Fruit fly (Drosophila melanogaster): ENCODE data around the gene GMF.
A peak's percentile ranks its signal among the peaks of the same experiment; 100 is the strongest.

GMF gene

dm6 chr2L:16261576-16262217, 41.1 kb downstream of the GMF start, which contains the start of the genes twe and CG4935 (continued):
- peak; percentile 26 for TF ChIP-seq CG12659 (GFP tag; optimal IDR thresholded peaks at IDR 0.05)
- peak; percentile 44 for TF ChIP-seq Ssrp (tag; optimal IDR thresholded peaks at IDR 0.05)
- no peak for TF ChIP-seq CG11093 (GFP tag; IDR thresholded peaks at IDR 0.05)
- peak; percentile 16 for TF ChIP-seq CG30403 (GFP tag; optimal IDR thresholded peaks at IDR 0.05)
- TF ChIP-seq CG2875 (GFP tag; optimal IDR thresholded peaks at IDR 0.05): no peak
- TF ChIP-seq bowl (GFP tag; IDR thresholded peaks at IDR 0.05): no peak
- peak; percentile 2 for TF ChIP-seq CG2116 (GFP tag; optimal IDR thresholded peaks at IDR 0.05)
- no peak for TF ChIP-seq Max (GFP tag; optimal IDR thresholded peaks at IDR 0.05)
- no peak for TF ChIP-seq CG30431 (GFP tag; optimal IDR thresholded peaks at IDR 0.05)
- peak; percentile 59 for TF ChIP-seq CoRest (tag; optimal IDR thresholded peaks at IDR 0.05)
- peak; percentile 30 for TF ChIP-seq CG8388 (GFP tag; optimal IDR thresholded peaks at IDR 0.05)
- TF ChIP-seq Kr (GFP tag; optimal IDR thresholded peaks at IDR 0.05): no peak
- TF ChIP-seq cato (GFP tag; optimal IDR thresholded peaks at IDR 0.05; ENCODE audit: borderline replicate concordance): no peak
- TF ChIP-seq fu2 (GFP tag; optimal IDR thresholded peaks at IDR 0.05): no peak
- peak; percentile 3 for TF ChIP-seq CG12299 (tag; optimal IDR thresholded peaks at IDR 0.05)
- TF ChIP-seq CG9797 (GFP tag; optimal IDR thresholded peaks at IDR 0.05): peak; percentile 19
- TF ChIP-seq CG9215 (GFP tag; IDR thresholded peaks at IDR 0.05): no peak
- TF ChIP-seq gfzf (GFP tag; optimal IDR thresholded peaks at IDR 0.05): peak; percentile 55
- TF ChIP-seq CG2712 (tag; optimal IDR thresholded peaks at IDR 0.05): peak; percentile 1
- TF ChIP-seq ewg (GFP tag; optimal IDR thresholded peaks at IDR 0.05): peak; percentile 22
- TF ChIP-seq bab2 (GFP tag; optimal IDR thresholded peaks at IDR 0.05): no peak
- no peak for TF ChIP-seq CG18262 (tag; optimal IDR thresholded peaks at IDR 0.05)
- no peak for TF ChIP-seq Ravus (GFP tag; IDR thresholded peaks at IDR 0.05)
- TF ChIP-seq sd (tag; optimal IDR thresholded peaks at IDR 0.05): peak; percentile 27
- no peak for TF ChIP-seq CG4424 (GFP tag; optimal IDR thresholded peaks at IDR 0.05)
- no peak for TF ChIP-seq br (optimal IDR thresholded peaks at IDR 0.05)
- peak; percentile 17 for TF ChIP-seq pho (GFP tag; optimal IDR thresholded peaks at IDR 0.05)
- TF ChIP-seq HLH54F (GFP tag; optimal IDR thresholded peaks at IDR 0.05): no peak
- no peak for TF ChIP-seq Bteb2 (GFP tag; optimal IDR thresholded peaks at IDR 0.05)
- no peak for TF ChIP-seq danr (GFP tag; IDR thresholded peaks at IDR 0.05)
- peak; percentile 34 for TF ChIP-seq CG14710 (tag; optimal IDR thresholded peaks at IDR 0.05)
- no peak for TF ChIP-seq tio (GFP tag; optimal IDR thresholded peaks at IDR 0.05)
- TF ChIP-seq gsb (GFP tag; IDR thresholded peaks at IDR 0.05): no peak
- TF ChIP-seq CG12391 (tag; optimal IDR thresholded peaks at IDR 0.05): peak; percentile 18
- TF ChIP-seq pzg (GFP tag; optimal IDR thresholded peaks at IDR 0.05): peak; percentile 11
- no peak for TF ChIP-seq Lpt (GFP tag; optimal IDR thresholded peaks at IDR 0.05)
- TF ChIP-seq trem (tag; optimal IDR thresholded peaks at IDR 0.05): peak; percentile 31
- no peak for TF ChIP-seq Adf1 (GFP tag; IDR thresholded peaks at IDR 0.05)
- TF ChIP-seq Dp (GFP tag; optimal IDR thresholded peaks at IDR 0.05): peak; percentile 70
- no peak for TF ChIP-seq CG7963 (GFP tag; IDR thresholded peaks at IDR 0.05; ENCODE audit: partially characterized antibody)

Data from whole organism, embryonic.